Worm (Caenorhabditis elegans) whole organism, early embryonic: ENCODE results near the gene nspg-10.

Experiments
- ama-1 ChIP-seq: fragments of 150-350 bp; optimal IDR thresholded peaks from 2 replicates; lab custom pipeline; 2014
- ceh-36 ChIP-seq: sonication (generic microtip); optimal IDR thresholded peaks from 2 replicates; lab custom pipeline; 2016; ENCODE audit warnings: missing genetic modification characterization, inconsistent platforms, missing compliant biosample characterization

- TF ChIP-seq ceh-36 (tag; lab: Kevin White, UChicago) (no peak), ama-1 (lab: Kevin White, UChicago) (no peak)
Measured at ce11 chrIV:4602565-4602964, 3.0 kb upstream of the nspg-10 start, which contains the start of gene F19C7.4.
